Fruit fly (Drosophila melanogaster): ENCODE results near the gene UQCR-14L.

- no peak for TF ChIP-seq h (optimal IDR thresholded peaks at IDR 0.05)
- TF ChIP-seq Myc (optimal IDR thresholded peaks at IDR 0.05), result no peak
These were observed 30.0 kb downstream of the UQCR-14L start for dm6 chr3R:28323718-28324350.

Measured in Kc167 (cell line).